Fruit fly (Drosophila melanogaster): ENCODE measurements around the gene CG17186.
A peak's percentile ranks its signal among the peaks of the same experiment; 100 is the strongest.

Gene CG17186

DNA sequence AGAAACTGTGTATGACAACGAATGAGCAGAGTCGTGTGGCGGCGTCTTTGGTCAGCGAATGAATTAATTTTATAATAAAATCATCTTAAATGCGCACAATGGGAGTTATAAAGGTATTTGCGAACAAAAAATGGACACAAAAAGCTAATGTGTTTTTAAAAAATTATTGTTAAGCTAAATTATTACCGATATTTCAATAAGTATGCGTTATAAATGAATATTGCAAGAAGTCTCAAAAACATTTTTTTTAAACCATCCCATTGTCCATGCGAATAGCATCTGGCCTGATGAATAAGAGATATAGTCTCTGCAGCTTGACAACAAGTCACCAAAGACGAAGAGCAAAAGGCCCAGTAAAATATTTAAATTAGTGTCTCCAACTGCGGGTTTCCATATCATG is 46.3 kb downstream of the CG17186 start (continued):
- TF ChIP-seq GATAe (GFP tag; conservative IDR thresholded peaks at IDR 0.05) = 0 out of 2 replicates have a peak, but pooled peaks have one; percentile 12
- TF ChIP-seq CG17328 (GFP tag; IDR thresholded peaks at IDR 0.05) = peak; percentile 39; the same call in 1 of the 2 replicates
- no peak for TF ChIP-seq twi (tag; optimal IDR thresholded peaks at IDR 0.05)
- no peak for TF ChIP-seq z (GFP tag; IDR thresholded peaks at IDR 0.05)
- TF ChIP-seq az2 (GFP tag; optimal IDR thresholded peaks at IDR 0.05) = peak; percentile 46
- no peak for TF ChIP-seq MBD-R2 (GFP tag; IDR thresholded peaks at IDR 0.05)
- TF ChIP-seq sug (tag; optimal IDR thresholded peaks at IDR 0.05) = peak; percentile 30
- TF ChIP-seq ci (GFP tag; IDR thresholded peaks at IDR 0.05) = peak; percentile 53; the same call in 1 of the 3 replicates
- peak; percentile 56 for TF ChIP-seq lilli (GFP tag; optimal IDR thresholded peaks at IDR 0.05)
- no peak for TF ChIP-seq NC2β (GFP tag; optimal IDR thresholded peaks at IDR 0.05)
- TF ChIP-seq CG17802 (tag; optimal IDR thresholded peaks at IDR 0.05) = no peak
- no peak for TF ChIP-seq ham (GFP tag; IDR thresholded peaks at IDR 0.05)
- no peak for TF ChIP-seq Atf3 (GFP tag; optimal IDR thresholded peaks at IDR 0.05)
- peak; percentile 17 for TF ChIP-seq nerfin-1 (tag; optimal IDR thresholded peaks at IDR 0.05)
- no peak for TF ChIP-seq CG7271 (tag; optimal IDR thresholded peaks at IDR 0.05)
- TF ChIP-seq CG1529 (GFP tag; optimal IDR thresholded peaks at IDR 0.05) = no peak
- peak; percentile 25 for TF ChIP-seq Camta (GFP tag; optimal IDR thresholded peaks at IDR 0.05)
- TF ChIP-seq bigmax (GFP tag; optimal IDR thresholded peaks at IDR 0.05) = no peak
- no peak for TF ChIP-seq Gsc (GFP tag; IDR thresholded peaks at IDR 0.05)
- TF ChIP-seq insv (GFP tag; optimal IDR thresholded peaks at IDR 0.05) = no peak
- TF ChIP-seq disco-r (GFP tag; optimal IDR thresholded peaks at IDR 0.05) = peak; percentile 51
- TF ChIP-seq Rx (GFP tag; IDR thresholded peaks at IDR 0.05) = peak; percentile 63
- peak; percentile 46 for TF ChIP-seq CG4424 (GFP tag; optimal IDR thresholded peaks at IDR 0.05)
- TF ChIP-seq CG18476 (GFP tag; optimal IDR thresholded peaks at IDR 0.05) = no peak
- no peak for TF ChIP-seq Lim3 (GFP tag; IDR thresholded peaks at IDR 0.05)
- TF ChIP-seq CG31365 (tag; optimal IDR thresholded peaks at IDR 0.05) = no peak
- TF ChIP-seq tup (GFP tag; optimal IDR thresholded peaks at IDR 0.05) = peak; percentile 11
- TF ChIP-seq CG4360 (GFP tag; IDR thresholded peaks at IDR 0.05) = no peak
- TF ChIP-seq gro (GFP tag; optimal IDR thresholded peaks at IDR 0.05) = peak; percentile 25
- no peak for TF ChIP-seq Elba2 (GFP tag; optimal IDR thresholded peaks at IDR 0.05)
- peak; percentile 72 for TF ChIP-seq ara (GFP tag; IDR thresholded peaks at IDR 0.05)
- TF ChIP-seq CG30431 (GFP tag; optimal IDR thresholded peaks at IDR 0.05) = no peak
- TF ChIP-seq run (tag; optimal IDR thresholded peaks at IDR 0.05) = peak; percentile 51
- peak; percentile 71 for TF ChIP-seq seq (GFP tag; IDR thresholded peaks at IDR 0.05)
- peak; percentile 83 for TF ChIP-seq vvl (GFP tag; IDR thresholded peaks at IDR 0.05)
- peak; percentile 7 for TF ChIP-seq CG8359 (GFP tag; optimal IDR thresholded peaks at IDR 0.05; ENCODE audit: borderline replicate concordance)
- TF ChIP-seq CG17612 (GFP tag; IDR thresholded peaks at IDR 0.05) = no peak
- peak in 1 of 2 experiments; percentile 41 for TF ChIP-seq eve (GFP tag; optimal IDR thresholded peaks at IDR 0.05)
- TF ChIP-seq Tbp (GFP tag; optimal IDR thresholded peaks at IDR 0.05) = no peak
- TF ChIP-seq Six4 (GFP tag; optimal IDR thresholded peaks at IDR 0.05) = peak; percentile 1
- TF ChIP-seq Hsf (GFP tag; optimal IDR thresholded peaks at IDR 0.05) = peak; percentile 47
- 0 out of 2 replicates have a peak, but pooled peaks have one; percentile 36 for TF ChIP-seq rib (GFP tag; IDR thresholded peaks at IDR 0.05)
- no peak for TF ChIP-seq Opbp (GFP tag; IDR thresholded peaks at IDR 0.05; ENCODE audit: partially characterized antibody)
- no peak for TF ChIP-seq CG14860 (GFP tag; IDR thresholded peaks at IDR 0.05; ENCODE audit: partially characterized antibody)
- peak; percentile 73; the same call in 1 of the 2 replicates for TF ChIP-seq ap (GFP tag; IDR thresholded peaks at IDR 0.05)
- TF ChIP-seq sim (GFP tag; IDR thresholded peaks at IDR 0.05) = no peak
- TF ChIP-seq sqz (GFP tag; optimal IDR thresholded peaks at IDR 0.05) = no peak
- TF ChIP-seq CG14667 (GFP tag; IDR thresholded peaks at IDR 0.05) = no peak
- TF ChIP-seq Dip3 (GFP tag; optimal IDR thresholded peaks at IDR 0.05) = peak; percentile 29
- peak; percentile 90 for TF ChIP-seq gem (tag; optimal IDR thresholded peaks at IDR 0.05)
- no peak for TF ChIP-seq amos (GFP tag; IDR thresholded peaks at IDR 0.05; ENCODE audit: partially characterized antibody)
- peak; percentile 75 for TF ChIP-seq CG32532 (GFP tag; IDR thresholded peaks at IDR 0.05)

All from whole organism, embryonic.